Fruit fly (Drosophila melanogaster) Kc167 (cell line): ENCODE measurements around the gene phol.

Source experiments
- Myc ChIP-seq: fragments of >200 bp; optimal IDR thresholded peaks from 2 replicates; lab custom pipeline; 2017; ENCODE audit warnings: missing external identifiers
- Sin3A ChIP-seq: fragments of >200 bp; optimal IDR thresholded peaks from 2 replicates; lab custom pipeline; 2018; ENCODE audit warnings: missing external identifiers
- h ChIP-seq: fragments of >200 bp; optimal IDR thresholded peaks from 3 replicates; lab custom pipeline; 2018; ENCODE audit warnings: missing external identifiers
- psq ChIP-seq: fragments of >200 bp; optimal IDR thresholded peaks from 2 replicates; lab custom pipeline; 2017; ENCODE audit warnings: missing external identifiers
- ttk ChIP-seq: sonication (Bioruptor generic); optimal IDR thresholded peaks from 2 replicates; lab custom pipeline; 2017; ENCODE audit warnings: missing external identifiers

- TF ChIP-seq psq (lab: Kevin White, UChicago) (no peak), Sin3A (no peak), h (lab: Kevin White, UChicago) (no peak), ttk (lab: Kevin White, UChicago) (no peak), Myc (lab: Kevin White, UChicago) (no peak)
These were observed 38.8 kb downstream of the phol start, which contains the start of gene CG3982 for dm6 chr3L:9417288-9417687.
